Worm (Caenorhabditis elegans) whole organism, late embryonic: ENCODE measurements around the gene dhs-19.
A peak's percentile ranks its signal among the peaks of the same experiment; 100 is the strongest.
"Not testable (repeated sequence)": the region's sequence is repeated elsewhere in the genome, so short reads cannot be mapped to it uniquely, and the experiment has no call there.

Experiments used
- K02D7.2 ChIP-seq: sonication (generic microtip); optimal IDR thresholded peaks from 2 replicates; lab custom pipeline; 2017; ENCODE audit warnings: mild to moderate bottlenecking, missing genetic modification characterization, missing compliant biosample characterization
- ama-1 ChIP-seq: fragments of 150-350 bp; optimal IDR thresholded peaks from 2 replicates; lab custom pipeline; 2014
- ceh-24 ChIP-seq: sonication (generic microtip); optimal IDR thresholded peaks from 2 replicates; lab custom pipeline; 2016; ENCODE audit warnings: mild to moderate bottlenecking, missing genetic modification characterization, missing compliant biosample characterization
- ceh-9 ChIP-seq: sonication (generic microtip); optimal IDR thresholded peaks from 2 replicates; lab custom pipeline; 2016; ENCODE audit warnings: mild to moderate bottlenecking, missing genetic modification characterization, inconsistent platforms, missing compliant biosample characterization
- elt-4 ChIP-seq: sonication (generic microtip); optimal IDR thresholded peaks from 2 replicates; lab custom pipeline; 2016; ENCODE audit warnings: missing genetic modification characterization, missing compliant biosample characterization
- nfya-1 ChIP-seq: sonication (generic microtip); optimal IDR thresholded peaks from 2 replicates; lab custom pipeline; 2017; ENCODE audit warnings: missing genetic modification characterization, mild to moderate bottlenecking, missing compliant biosample characterization, antibody characterized with exemption, moderate library complexity
- nhr-11 ChIP-seq: fragments of 150-350 bp; optimal IDR thresholded peaks from 2 replicates; lab custom pipeline; 2014; ENCODE audit warnings: missing biosample characterization, missing genetic modification characterization
- pha-2 ChIP-seq: sonication (generic microtip); optimal IDR thresholded peaks from 2 replicates; lab custom pipeline; 2017; ENCODE audit warnings: mild to moderate bottlenecking, missing genetic modification characterization, missing compliant biosample characterization
- sox-4 ChIP-seq: sonication (generic microtip); optimal IDR thresholded peaks from 2 replicates; lab custom pipeline; 2017; ENCODE audit warnings: mild to moderate bottlenecking, missing genetic modification characterization, inconsistent platforms, missing compliant biosample characterization
- tbx-2 ChIP-seq: sonication (generic microtip); optimal IDR thresholded peaks from 2 replicates; lab custom pipeline; 2016; ENCODE audit warnings: missing genetic modification characterization, missing compliant biosample characterization
- unc-3 ChIP-seq, 2 experiments: fragments of 200-800 bp in 1 of 2; sonication (Bioruptor generic) in 1 of 2; sonication (generic microtip) in 1 of 2; conservative IDR thresholded peaks in 1 of 2; optimal IDR thresholded peaks in 1 of 2; 2 replicates each; pipeline versions ENCODE4 v1.3.6 to Lab custom; 2016 to 2022; ENCODE audit warnings: missing compliant biosample characterization in 2 of 2, missing genetic modification characterization in 2 of 2, missing genetic modification reagents in 1 of 2

ce11 chrV:11504853-11505397 lies 14.6 kb upstream of the dhs-19 start, which contains the start of the genes C55A6.1 and C55A6.10:
- TF ChIP-seq pha-2; ceh-24; elt-4 (tag; lab: Kevin White, UChicago); nhr-11 (tag; lab: Kevin White, UChicago); K02D7.2 (tag; lab: Kevin White, UChicago); ama-1 (lab: Kevin White, UChicago); ceh-9; sox-4 (tag; lab: Kevin White, UChicago); unc-3 (GFP tag; conservative IDR thresholded peaks at IDR 0.05; lab: Robert Waterston, UW); unc-3 (tag; optimal IDR thresholded peaks at IDR 0.05; lab: Kevin White, UChicago): not testable (repeated sequence)
- TF ChIP-seq nfya-1 (peak; percentile 73), tbx-2 (peak; percentile 93)
